Worm (Caenorhabditis elegans): ENCODE results near the gene nhx-5.

- TF ChIP-seq W03F9.2 (tag; optimal IDR thresholded peaks at IDR 0.05) (no peak), dao-5 (tag; optimal IDR thresholded peaks at IDR 0.05) (peak; percentile 6), him-1 (tag; optimal IDR thresholded peaks at IDR 0.05) (peak; percentile 87)
These were observed 21.4 kb upstream of the nhx-5 start, which contains the start of gene syd-2 for ce11 chrX:10555189-10555964.
